Fruit fly (Drosophila melanogaster) Kc167 (cell line): Measurements from ENCODE around the gene Cp7Fb.

Source experiments
- Sin3A ChIP-seq: fragments of >200 bp; optimal IDR thresholded peaks from 2 replicates; lab custom pipeline; 2018; ENCODE audit warnings: missing external identifiers
- psq ChIP-seq: fragments of >200 bp; optimal IDR thresholded peaks from 2 replicates; lab custom pipeline; 2017; ENCODE audit warnings: missing external identifiers

DNA sequence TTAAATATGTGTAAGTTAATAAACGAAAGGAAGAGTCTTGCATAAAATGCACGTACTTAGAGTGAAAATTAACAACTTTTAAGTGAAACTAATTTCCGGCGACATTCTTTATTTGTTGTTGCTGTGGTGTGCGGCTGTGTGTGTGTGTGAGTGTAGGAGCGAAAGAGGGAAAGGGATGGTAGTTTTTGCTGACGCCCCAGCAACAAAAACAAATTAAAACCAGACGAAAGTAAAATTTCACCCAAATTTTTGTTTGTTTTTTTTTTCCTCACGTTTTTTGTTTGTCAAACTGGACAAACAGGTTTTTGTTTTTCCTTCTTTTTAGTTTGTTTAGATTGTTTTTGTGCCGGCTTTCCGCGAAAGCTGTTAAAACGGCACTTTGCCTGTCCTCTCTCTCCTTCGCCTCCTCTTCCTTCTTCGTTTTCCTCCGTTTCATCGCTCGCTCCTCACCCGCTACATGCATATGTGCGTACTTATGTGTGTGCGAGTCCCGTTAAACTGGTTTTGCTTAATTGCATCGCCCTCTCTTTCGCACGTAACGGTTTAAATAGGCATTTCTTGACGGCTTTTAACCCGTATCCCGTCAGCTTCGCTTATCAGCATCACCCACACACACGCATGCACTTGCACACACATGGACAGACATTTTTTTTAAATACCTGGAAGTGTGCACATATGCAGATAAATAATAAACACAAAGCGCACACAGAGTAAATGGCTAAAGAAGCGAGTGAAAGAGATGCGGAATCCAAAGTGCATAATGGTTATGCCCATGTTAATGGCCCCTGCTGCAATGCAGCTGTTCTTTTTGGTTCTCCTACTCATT, 36.1 kb upstream of the Cp7Fb start, which contains the start of gene Miga:
- TF ChIP-seq Sin3A (lab: Kevin White, UChicago), result no peak
- TF ChIP-seq psq (lab: Kevin White, UChicago), result no peak
